Fruit fly (Drosophila melanogaster) whole organism: Measurements from ENCODE around the gene smg.

ENCODE experiments used
- CG8478 ChIP-seq: fragments of >200 bp; optimal IDR thresholded peaks from 2 replicates; lab custom pipeline; 2018; ENCODE audit warnings: inconsistent platforms
- EcR ChIP-seq, 2 experiments: fragments of >200 bp; optimal IDR thresholded peaks; 2 replicates each; lab custom pipeline; 2017; ENCODE audit warnings: missing biosample characterization in 2 of 2, missing genetic modification characterization in 2 of 2, missing genetic modification reagents in 2 of 2
- pan ChIP-seq: fragments of >200 bp; optimal IDR thresholded peaks from 2 replicates; lab custom pipeline; 2017
- psq ChIP-seq: fragments of >200 bp; optimal IDR thresholded peaks from 2 replicates; lab custom pipeline; 2017

- TF ChIP-seq pan (lab: Kevin White, UChicago) (no peak), psq (lab: Kevin White, UChicago) (no peak), CG8478 (lab: Kevin White, UChicago) (no peak), EcR (GFP tag; optimal IDR thresholded peaks at IDR 0.05; lab: Kevin White, UChicago) (no peak)
Observed at dm6 chr3L:8974478-8975477, 23.0 kb downstream of the smg start, which contains the start of the genes pix and Srp68.
